Worm (Caenorhabditis elegans) whole organism, L1 larva: ENCODE measurements around the gene sdz-20.

Source experiments
- alr-1 ChIP-seq: fragments of 200-800 bp; sonication (Bioruptor generic); optimal IDR thresholded peaks from 2 replicates; lab custom pipeline; 2018; ENCODE audit warnings: borderline replicate concordance, mild to moderate bottlenecking, missing genetic modification characterization, missing compliant biosample characterization
- ceh-8 ChIP-seq: fragments of 200-800 bp; sonication (Bioruptor generic); optimal IDR thresholded peaks from 2 replicates; lab custom pipeline; 2018; ENCODE audit warnings: mild to moderate bottlenecking, missing genetic modification characterization, moderate library complexity, missing compliant biosample characterization
- nhr-11 ChIP-seq: fragments of 150-350 bp; optimal IDR thresholded peaks from 2 replicates; lab custom pipeline; 2014; ENCODE audit warnings: missing biosample characterization, missing genetic modification characterization
- nhr-85 ChIP-seq: sonication (generic microtip); peaks from one replicate; lab custom pipeline; 2016; ENCODE audit warnings: missing genetic modification characterization, inconsistent platforms, missing compliant biosample characterization

DNA sequence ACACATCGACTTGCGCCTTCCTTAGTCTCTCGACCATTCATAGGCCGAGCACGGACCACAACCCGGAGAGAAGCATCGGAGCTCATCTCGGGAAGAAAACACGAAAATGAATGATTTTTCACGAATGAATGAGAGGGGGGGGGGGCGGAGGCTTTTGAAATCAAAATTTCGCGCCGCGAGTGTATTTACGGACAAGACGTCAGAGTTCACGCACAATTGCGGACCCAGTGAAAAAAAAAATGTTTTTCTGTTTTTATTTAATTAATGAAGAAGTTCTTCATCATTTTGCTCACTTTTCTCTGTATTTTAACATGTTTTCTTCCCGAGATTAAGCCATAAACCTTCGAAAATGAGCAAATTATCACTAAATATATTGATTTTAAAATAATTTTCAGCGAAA, 26.7 kb upstream of the sdz-20 start, which contains the start of the genes klp-19 and slc-36.1:
- TF ChIP-seq alr-1 (no peak), nhr-11 (tag; lab: Kevin White, UChicago) (no peak), ceh-8 (GFP tag; lab: Kevin White, UChicago) (no peak), nhr-85 (tag; lab: Kevin White, UChicago) (peak; percentile 46)
